Worm (Caenorhabditis elegans) whole organism, mixed stage, embryonic: ENCODE measurements around the gene F19C7.8.

Source experiments
- M03D4.4 ChIP-seq: sonication (generic microtip); optimal IDR thresholded peaks from 2 replicates; lab custom pipeline; 2017; ENCODE audit warnings: mild to moderate bottlenecking, missing genetic modification characterization, missing compliant biosample characterization
- bed-3 ChIP-seq: fragments of 200-800 bp; sonication (Bioruptor generic); optimal IDR thresholded peaks from 3 replicates; lab custom pipeline; 2018; ENCODE audit warnings: mild to moderate bottlenecking, missing genetic modification characterization, moderate library complexity, missing compliant biosample characterization
- blmp-1 ChIP-seq: fragments of 150-350 bp; optimal IDR thresholded peaks from 2 replicates; lab custom pipeline; 2014; ENCODE audit warnings: missing biosample characterization, missing genetic modification characterization
- ceh-43 ChIP-seq: fragments of 200-800 bp; sonication (Bioruptor generic); optimal IDR thresholded peaks from 2 replicates; lab custom pipeline; 2018; ENCODE audit warnings: mild to moderate bottlenecking, missing genetic modification characterization, moderate library complexity, missing compliant biosample characterization
- ceh-83 ChIP-seq: fragments of 200-800 bp; sonication (Bioruptor generic); optimal IDR thresholded peaks from 2 replicates; lab custom pipeline; 2018; ENCODE audit warnings: mild to moderate bottlenecking, missing genetic modification characterization, missing compliant biosample characterization
- ces-1 ChIP-seq: fragments of 150-350 bp; optimal IDR thresholded peaks from 2 replicates; lab custom pipeline; 2014; ENCODE audit warnings: missing biosample characterization, missing genetic modification reagents, missing genetic modification characterization
- cnd-1 ChIP-seq: fragments of 200-800 bp; sonication (Bioruptor generic); optimal IDR thresholded peaks from 2 replicates; lab custom pipeline; 2018; ENCODE audit warnings: mild to moderate bottlenecking, missing genetic modification characterization, missing compliant biosample characterization
- elt-1 ChIP-seq: sonication (generic microtip); optimal IDR thresholded peaks from 2 replicates; lab custom pipeline; 2017; ENCODE audit warnings: missing genetic modification characterization, mild to moderate bottlenecking, missing compliant biosample characterization, antibody characterized with exemption, moderate library complexity, borderline replicate concordance; ENCODE audit not compliant: insufficient read depth
- elt-3 ChIP-seq: fragments of 150-350 bp; optimal IDR thresholded peaks from 2 replicates; lab custom pipeline; 2014; ENCODE audit warnings: missing biosample characterization, missing genetic modification characterization
- ham-2 ChIP-seq: fragments of 200-800 bp; sonication (Bioruptor generic); optimal IDR thresholded peaks from 2 replicates; lab custom pipeline; 2018; ENCODE audit warnings: mild to moderate bottlenecking, missing genetic modification characterization, missing compliant biosample characterization
- hlh-1 ChIP-seq: fragments of 150-350 bp; optimal IDR thresholded peaks from 2 replicates; lab custom pipeline; 2014; ENCODE audit warnings: missing biosample characterization, missing genetic modification reagents, missing genetic modification characterization
- lin-32 ChIP-seq: fragments of 200-800 bp; sonication (Bioruptor generic); optimal IDR thresholded peaks from 2 replicates; lab custom pipeline; 2018; ENCODE audit warnings: mild to moderate bottlenecking, missing genetic modification characterization, missing compliant biosample characterization
- mab-5 ChIP-seq: fragments of 150-350 bp; optimal IDR thresholded peaks from 2 replicates; lab custom pipeline; 2014; ENCODE audit warnings: missing biosample characterization, missing genetic modification characterization
- mep-1 ChIP-seq: fragments of 150-350 bp; optimal IDR thresholded peaks from 2 replicates; lab custom pipeline; 2017; ENCODE audit warnings: missing biosample characterization, missing genetic modification reagents, missing genetic modification characterization, inconsistent platforms
- mls-2 ChIP-seq: sonication (generic microtip); optimal IDR thresholded peaks from 2 replicates; lab custom pipeline; 2016; ENCODE audit warnings: mild to moderate bottlenecking, missing genetic modification characterization, moderate library complexity, missing compliant biosample characterization
- nhr-12 ChIP-seq: fragments of 150-350 bp; optimal IDR thresholded peaks from 2 replicates; lab custom pipeline; 2014; ENCODE audit warnings: missing biosample characterization, missing genetic modification characterization
- nhr-237 ChIP-seq: fragments of 150-350 bp; optimal IDR thresholded peaks from 2 replicates; lab custom pipeline; 2014; ENCODE audit warnings: missing biosample characterization, missing genetic modification characterization
- nhr-76 ChIP-seq: sonication (generic microtip); optimal IDR thresholded peaks from 2 replicates; lab custom pipeline; 2017; ENCODE audit warnings: missing biosample characterization, missing genetic modification characterization
- pha-4 ChIP-seq: fragments of 150-350 bp; optimal IDR thresholded peaks from 2 replicates; lab custom pipeline; 2018; ENCODE audit warnings: missing biosample characterization, missing genetic modification reagents, missing genetic modification characterization
- sem-2 ChIP-seq: fragments of 200-800 bp; sonication (Bioruptor generic); optimal IDR thresholded peaks from 2 replicates; lab custom pipeline; 2018; ENCODE audit warnings: mild to moderate bottlenecking, missing genetic modification characterization, missing compliant biosample characterization
- sptf-1 ChIP-seq: sonication (generic microtip); optimal IDR thresholded peaks from 2 replicates; lab custom pipeline; 2017; ENCODE audit warnings: mild to moderate bottlenecking, missing genetic modification characterization, moderate library complexity, missing compliant biosample characterization
- tbx-8 ChIP-seq: fragments of 200-800 bp; sonication (Bioruptor generic); optimal IDR thresholded peaks from 2 replicates; lab custom pipeline; 2018; ENCODE audit warnings: mild to moderate bottlenecking, missing genetic modification characterization, moderate library complexity, missing compliant biosample characterization
- unc-120 ChIP-seq: sonication (generic microtip); optimal IDR thresholded peaks from 2 replicates; lab custom pipeline; 2017; ENCODE audit warnings: missing genetic modification characterization, missing compliant biosample characterization; ENCODE audit not compliant: poor library complexity, severe bottlenecking
- unc-39 ChIP-seq: fragments of 150-350 bp; optimal IDR thresholded peaks from 2 replicates; lab custom pipeline; 2014; ENCODE audit warnings: missing biosample characterization, missing genetic modification characterization
- unc-62 ChIP-seq: fragments of 150-350 bp; optimal IDR thresholded peaks from 2 replicates; lab custom pipeline; 2014; ENCODE audit warnings: missing biosample characterization, missing genetic modification reagents, missing genetic modification characterization
- zip-8 ChIP-seq: fragments of 150-350 bp; optimal IDR thresholded peaks from 2 replicates; lab custom pipeline; 2014; ENCODE audit warnings: missing biosample characterization, missing genetic modification characterization
- ztf-11 ChIP-seq: fragments of 150-350 bp; optimal IDR thresholded peaks from 2 replicates; lab custom pipeline; 2014; ENCODE audit warnings: missing biosample characterization, missing genetic modification characterization

Gene F19C7.8

DNA sequence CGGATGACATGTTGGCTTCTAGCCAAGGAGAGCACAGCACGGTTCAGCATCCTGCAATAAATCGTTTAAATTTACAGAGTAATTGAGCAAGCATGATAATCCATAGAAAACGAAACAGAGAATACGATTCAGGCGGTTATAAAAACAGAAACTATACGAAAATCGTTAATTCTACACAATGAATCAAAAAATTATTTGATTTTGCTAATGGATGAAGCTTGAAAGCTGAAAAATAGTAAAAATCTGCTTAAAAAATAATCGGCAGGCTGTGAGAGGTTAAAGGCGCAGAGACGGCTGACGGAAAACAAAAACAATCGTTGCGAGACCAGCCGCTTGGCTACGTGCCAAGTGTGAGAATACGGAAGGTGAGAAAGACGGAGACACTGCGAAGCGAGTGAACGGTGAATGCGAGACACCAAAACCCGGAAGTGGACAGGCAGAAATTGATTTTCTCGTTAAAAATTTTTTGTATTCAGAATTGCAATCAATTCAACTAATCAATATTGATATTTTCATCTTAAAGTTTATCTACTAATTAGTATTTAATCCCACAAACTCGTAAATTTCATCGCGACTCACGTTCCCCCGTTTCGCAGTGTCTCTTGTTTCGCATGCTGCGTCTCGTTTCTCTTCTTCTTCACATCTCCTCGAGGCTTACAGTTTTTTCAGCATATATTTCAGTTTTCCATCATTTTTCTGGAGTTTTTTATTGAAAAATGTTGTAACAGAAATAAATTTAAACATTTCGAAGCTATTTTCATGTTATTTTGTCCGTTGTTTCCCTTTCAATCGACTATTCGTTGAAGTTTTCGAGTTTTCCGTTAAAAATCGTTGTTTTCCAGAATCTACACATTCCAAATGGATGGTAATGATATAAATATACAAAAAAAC lies 22.5 kb upstream of the F19C7.8 start, which contains the start of the genes F29B9.11 and jmjd-1.2 (continued):
- TF ChIP-seq hlh-1, result peak; percentile 22
- no peak for TF ChIP-seq unc-62 (GFP tag; lab: Kevin White, UChicago)

DNA sequence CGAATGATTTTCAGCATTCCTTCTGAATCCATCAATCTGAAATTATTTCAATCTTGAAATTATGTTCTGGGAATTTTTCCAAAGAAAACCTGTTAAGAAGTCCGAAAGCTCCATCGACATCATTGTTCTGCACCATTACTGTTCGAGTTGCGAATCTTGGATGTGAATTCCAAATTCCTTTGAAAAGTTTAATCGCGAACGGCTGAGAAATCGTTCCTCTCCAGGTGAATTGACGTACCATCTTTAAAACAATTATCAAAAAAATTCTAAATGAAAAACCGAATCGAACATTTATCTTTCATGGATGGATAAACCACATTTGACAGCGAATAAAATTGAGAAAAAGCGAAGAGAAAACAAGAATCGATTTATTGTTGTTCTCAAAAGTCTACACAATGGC lies 21.4 kb upstream of the F19C7.8 start, which contains the start of gene mrps-21:
Gene mrps-21 (minus strand): TSS at position 241 of the 400 bp plus-strand sequence.
- no peak for TF ChIP-seq ceh-43 (GFP tag; lab: Kevin White, UChicago)
- no peak for TF ChIP-seq elt-3 (tag; lab: Kevin White, UChicago)
- TF ChIP-seq mep-1 (tag; lab: Kevin White, UChicago), result no peak
- no peak for TF ChIP-seq cnd-1 (tag; lab: Kevin White, UChicago)
- TF ChIP-seq nhr-12, result no peak
- no peak for TF ChIP-seq mab-5 (tag; lab: Kevin White, UChicago)
- no peak for TF ChIP-seq ceh-83 (GFP tag; lab: Kevin White, UChicago)
- no peak for TF ChIP-seq elt-1 (tag; lab: Kevin White, UChicago)
- TF ChIP-seq sem-2 (GFP tag; lab: Kevin White, UChicago), result no peak
- TF ChIP-seq bed-3, result no peak
- TF ChIP-seq unc-39 (tag; lab: Kevin White, UChicago), result no peak
- no peak for TF ChIP-seq unc-120 (tag; lab: Kevin White, UChicago)
- TF ChIP-seq blmp-1 (tag; lab: Kevin White, UChicago), result no peak
- TF ChIP-seq hlh-1, result no peak
- no peak for TF ChIP-seq tbx-8 (GFP tag; lab: Kevin White, UChicago)
- TF ChIP-seq sptf-1 (tag; lab: Kevin White, UChicago), result no peak
- no peak for TF ChIP-seq ztf-11 (tag; lab: Kevin White, UChicago)
- TF ChIP-seq nhr-76 (tag; lab: Kevin White, UChicago), result no peak
- TF ChIP-seq nhr-237 (tag; lab: Kevin White, UChicago), result no peak
- no peak for TF ChIP-seq ces-1 (GFP tag; lab: Kevin White, UChicago)

DNA sequence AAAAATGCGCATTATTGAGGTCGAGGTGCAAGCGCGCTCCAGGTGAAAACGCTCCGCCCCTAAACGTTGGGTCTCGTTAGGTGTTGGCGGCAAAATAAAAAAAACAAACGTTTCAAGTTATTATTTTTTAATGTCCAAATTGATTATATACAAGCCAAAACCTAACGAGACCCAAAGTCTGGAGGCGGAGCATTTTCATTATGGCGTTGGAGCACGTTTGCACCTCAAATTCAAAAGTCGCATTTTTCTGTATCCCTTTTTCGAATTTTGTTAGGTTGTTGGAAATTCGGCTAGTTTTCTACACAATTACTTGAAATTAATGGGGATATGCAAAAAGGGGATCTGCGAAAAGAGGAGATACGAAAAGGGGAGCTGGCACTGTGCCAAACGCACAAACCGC lies 20.0 kb upstream of the F19C7.8 start, which contains the start of gene col-111:
Gene col-111 (minus strand): TSS at position 101 of the 400 bp plus-strand sequence.
- TF ChIP-seq ceh-83 (GFP tag; lab: Kevin White, UChicago), result no peak
- TF ChIP-seq nhr-12, result no peak
- TF ChIP-seq lin-32, result no peak
- TF ChIP-seq unc-62 (GFP tag; lab: Kevin White, UChicago), result no peak
- TF ChIP-seq cnd-1 (tag; lab: Kevin White, UChicago), result no peak
- TF ChIP-seq nhr-237 (tag; lab: Kevin White, UChicago), result no peak
- no peak for TF ChIP-seq hlh-1
- TF ChIP-seq unc-120 (tag; lab: Kevin White, UChicago), result no peak
- no peak for TF ChIP-seq ces-1 (GFP tag; lab: Kevin White, UChicago)
- no peak for TF ChIP-seq mls-2
- no peak for TF ChIP-seq sem-2 (GFP tag; lab: Kevin White, UChicago)
- TF ChIP-seq zip-8 (tag; lab: Kevin White, UChicago), result no peak

DNA sequence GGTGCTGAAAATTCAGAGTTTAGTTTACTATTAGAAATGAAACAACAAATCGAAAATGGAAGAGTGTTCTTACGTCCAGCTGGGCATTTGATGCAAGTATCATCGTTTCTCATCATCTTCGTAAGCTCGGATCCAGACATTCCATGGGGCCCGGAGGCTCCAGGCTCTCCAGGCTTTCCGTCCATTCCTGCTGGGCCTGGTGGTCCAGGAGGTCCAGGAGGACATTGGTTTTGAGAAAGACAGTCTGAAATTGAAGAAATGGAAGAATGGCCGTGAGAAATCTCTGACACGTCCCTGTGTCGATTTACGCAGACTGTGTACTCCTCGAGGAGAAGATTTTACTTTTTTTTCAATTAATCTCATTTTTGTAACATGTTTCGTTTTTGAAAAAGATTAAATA lies 18.5 kb upstream of the F19C7.8 start:
- no peak for TF ChIP-seq ztf-11 (tag; lab: Kevin White, UChicago)
- TF ChIP-seq ceh-83 (GFP tag; lab: Kevin White, UChicago), result no peak
- no peak for TF ChIP-seq ham-2 (GFP tag; lab: Kevin White, UChicago)
- TF ChIP-seq zip-8 (tag; lab: Kevin White, UChicago), result no peak
- TF ChIP-seq pha-4 (tag; lab: Kevin White, UChicago), result no peak

DNA sequence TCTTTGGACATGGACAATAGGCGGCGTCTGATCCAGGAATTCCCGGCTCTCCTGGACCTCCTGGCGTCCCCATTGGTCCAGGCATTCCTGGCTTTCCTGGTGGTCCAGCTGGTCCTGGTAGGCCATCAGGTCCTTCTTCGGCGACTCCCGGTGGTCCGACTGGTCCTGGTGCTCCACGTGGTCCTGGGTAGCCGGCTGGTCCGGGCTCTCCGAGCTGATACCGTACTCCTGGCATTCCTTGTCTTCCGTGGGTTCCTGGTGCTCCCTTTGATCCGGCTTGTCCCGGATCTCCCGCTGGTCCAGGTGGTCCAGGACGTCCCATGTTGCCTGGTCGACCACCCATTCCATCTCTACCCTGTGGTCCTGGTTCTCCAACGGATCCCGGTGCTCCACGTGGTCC lies 18.1 kb upstream of the F19C7.8 start:
- TF ChIP-seq nhr-76 (tag; lab: Kevin White, UChicago), result no peak
- no peak for TF ChIP-seq ham-2 (GFP tag; lab: Kevin White, UChicago)
- TF ChIP-seq tbx-8 (GFP tag; lab: Kevin White, UChicago), result no peak
- TF ChIP-seq zip-8 (tag; lab: Kevin White, UChicago), result no peak
- no peak for TF ChIP-seq M03D4.4 (tag; lab: Kevin White, UChicago)
- no peak for TF ChIP-seq nhr-237 (tag; lab: Kevin White, UChicago)
- TF ChIP-seq ztf-11 (tag; lab: Kevin White, UChicago), result no peak
- no peak for TF ChIP-seq mep-1 (tag; lab: Kevin White, UChicago)
